Fruit fly (Drosophila melanogaster) whole organism, pupa: ENCODE data around the gene heca.

Experiments used
- CG10348 ChIP-seq: fragments of 200-800 bp; sonication (Bioruptor generic); IDR thresholded peaks from 2 replicates; pipeline ENCODE4 v1.3.6; 2022; ENCODE audit warnings: missing biosample characterization, missing genetic modification characterization
- CG12605 ChIP-seq: fragments of 200-800 bp; sonication (Bioruptor generic); IDR thresholded peaks from 2 replicates; pipeline ENCODE4 v1.3.6; 2022; ENCODE audit warnings: missing biosample characterization, missing genetic modification characterization
- CG13204 ChIP-seq: fragments of 200-800 bp; sonication (Bioruptor generic); optimal IDR thresholded peaks from 2 replicates; lab custom pipeline; 2018; ENCODE audit warnings: missing biosample characterization, mild to moderate bottlenecking, missing genetic modification characterization, moderate library complexity
- CG14655 ChIP-seq: fragments of 200-800 bp; sonication (Bioruptor generic); optimal IDR thresholded peaks from 3 replicates; lab custom pipeline; 2017; ENCODE audit warnings: mild to moderate bottlenecking, missing biosample characterization, missing genetic modification reagents, missing genetic modification characterization
- CG15710 ChIP-seq: fragments of 200-800 bp; sonication (Bioruptor generic); optimal IDR thresholded peaks from 2 replicates; lab custom pipeline; 2018; ENCODE audit warnings: missing biosample characterization, mild to moderate bottlenecking, missing genetic modification characterization, moderate library complexity
- CG17806 ChIP-seq: fragments of 200-800 bp; sonication (Bioruptor generic); optimal IDR thresholded peaks from 2 replicates; lab custom pipeline; 2018; ENCODE audit warnings: missing biosample characterization, mild to moderate bottlenecking, missing genetic modification characterization, moderate library complexity
- CG32121 ChIP-seq: fragments of 200-800 bp; sonication (Bioruptor generic); IDR thresholded peaks from 2 replicates; pipeline ENCODE4 v1.3.6; 2022; ENCODE audit warnings: missing biosample characterization, missing genetic modification characterization
- CG34367 ChIP-seq: fragments of 200-800 bp; sonication (Bioruptor generic); optimal IDR thresholded peaks from 2 replicates; lab custom pipeline; 2018; ENCODE audit warnings: missing biosample characterization, mild to moderate bottlenecking, missing genetic modification characterization
- CG4496 ChIP-seq: fragments of 200-800 bp; sonication (Bioruptor generic); IDR thresholded peaks from 3 replicates; pipeline ENCODE4 v1.3.6; 2022; ENCODE audit warnings: missing biosample characterization, missing genetic modification characterization
- CG8159 ChIP-seq: fragments of 200-800 bp; sonication (Bioruptor generic); optimal IDR thresholded peaks from 3 replicates; lab custom pipeline; 2018; ENCODE audit warnings: missing biosample characterization, mild to moderate bottlenecking, missing genetic modification characterization, moderate library complexity
- CG8301 ChIP-seq: fragments of 200-800 bp; sonication (Bioruptor generic); optimal IDR thresholded peaks from 2 replicates; lab custom pipeline; 2018; ENCODE audit warnings: missing biosample characterization, mild to moderate bottlenecking, missing genetic modification characterization
- CG9948 ChIP-seq: fragments of 200-800 bp; sonication (Bioruptor generic); optimal IDR thresholded peaks from 2 replicates; lab custom pipeline; 2018; ENCODE audit warnings: missing biosample characterization, mild to moderate bottlenecking, missing genetic modification characterization, moderate library complexity
- D1 ChIP-seq: fragments of 200-800 bp; sonication (Bioruptor generic); optimal IDR thresholded peaks from 2 replicates; lab custom pipeline; 2018; ENCODE audit warnings: missing biosample characterization, mild to moderate bottlenecking, missing genetic modification characterization, moderate library complexity
- EcR ChIP-seq: fragments of 200-800 bp; sonication (Bioruptor generic); optimal IDR thresholded peaks from 3 replicates; lab custom pipeline; 2019; ENCODE audit warnings: missing biosample characterization, missing genetic modification characterization, mild to moderate bottlenecking, moderate library complexity, missing genetic modification reagents
- Ets98B ChIP-seq: fragments of 200-800 bp; sonication (Bioruptor generic); IDR thresholded peaks from 2 replicates; pipeline ENCODE4 v1.3.6; 2022; ENCODE audit warnings: missing biosample characterization, missing genetic modification characterization
- Pif1A ChIP-seq: fragments of 200-800 bp; sonication (Bioruptor generic); optimal IDR thresholded peaks from 3 replicates; lab custom pipeline; 2016; ENCODE audit warnings: missing biosample characterization, missing genetic modification characterization
- Pif1B ChIP-seq: fragments of 200-800 bp; sonication (Bioruptor generic); optimal IDR thresholded peaks from 3 replicates; lab custom pipeline; 2016; ENCODE audit warnings: missing biosample characterization, missing genetic modification characterization
- Snoo ChIP-seq: fragments of 200-800 bp; sonication (Bioruptor generic); optimal IDR thresholded peaks from 3 replicates; lab custom pipeline; 2017; ENCODE audit warnings: missing biosample characterization, mild to moderate bottlenecking, missing genetic modification characterization, inconsistent platforms
- fd96Ca ChIP-seq: fragments of 200-800 bp; sonication (Bioruptor generic); IDR thresholded peaks from 3 replicates; pipeline ENCODE4 v1.3.6; 2022; ENCODE audit warnings: missing biosample characterization, missing genetic modification characterization
- gl ChIP-seq: fragments of 200-800 bp; sonication (Bioruptor generic); optimal IDR thresholded peaks from 2 replicates; lab custom pipeline; 2018; ENCODE audit warnings: missing biosample characterization, mild to moderate bottlenecking, missing genetic modification characterization
- rn ChIP-seq: fragments of 200-800 bp; sonication (Bioruptor generic); IDR thresholded peaks from 2 replicates; pipeline ENCODE4 v1.3.6; 2022; ENCODE audit warnings: missing biosample characterization, missing genetic modification characterization

heca gene

DNA sequence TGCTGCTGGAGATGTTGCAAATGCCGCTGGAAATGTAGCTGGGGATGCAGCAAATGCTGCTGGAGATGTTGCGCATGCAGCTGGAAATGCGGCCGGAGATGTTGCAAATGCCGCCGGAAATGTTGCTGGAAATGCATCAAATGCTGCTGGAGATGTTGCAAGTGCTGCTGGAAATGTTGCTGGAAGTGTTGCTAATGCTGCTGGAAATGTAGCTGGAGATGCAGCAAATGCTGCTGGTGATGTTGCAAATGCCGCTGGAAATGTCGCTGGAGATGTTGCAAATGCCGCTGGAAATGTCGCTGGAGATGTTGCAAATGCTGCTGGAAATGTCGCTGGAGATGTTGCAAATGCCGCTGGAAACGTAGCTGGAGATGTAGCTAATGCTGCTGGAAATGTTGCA is 25.4 kb upstream of the heca start:
- no peak for TF ChIP-seq CG34367 (tag; lab: Kevin White, UChicago)
- no peak for TF ChIP-seq Snoo (tag; lab: Kevin White, UChicago)
- TF ChIP-seq EcR (GFP tag; lab: Kevin White, UChicago), result no peak
- no peak for TF ChIP-seq CG9948
- TF ChIP-seq CG13204, result no peak
- no peak for TF ChIP-seq D1 (tag; lab: Kevin White, UChicago)
- no peak for TF ChIP-seq CG14655 (GFP tag; lab: Kevin White, UChicago)
- TF ChIP-seq fd96Ca (GFP tag; lab: Robert Waterston, UW), result no peak
- no peak for TF ChIP-seq CG8159 (tag; lab: Kevin White, UChicago)
- TF ChIP-seq CG4496 (GFP tag; lab: Robert Waterston, UW), result no peak
- no peak for TF ChIP-seq CG17806 (tag; lab: Kevin White, UChicago)
- TF ChIP-seq CG32121 (GFP tag; lab: Robert Waterston, UW), result no peak

- TF ChIP-seq CG9948, result no peak
- TF ChIP-seq fd96Ca (GFP tag; lab: Robert Waterston, UW), result no peak
- TF ChIP-seq CG10348 (GFP tag; lab: Robert Waterston, UW), result no peak
- no peak for TF ChIP-seq Snoo (tag; lab: Kevin White, UChicago)
- TF ChIP-seq Ets98B (GFP tag; lab: Robert Waterston, UW), result no peak
- no peak for TF ChIP-seq CG34367 (tag; lab: Kevin White, UChicago)
- TF ChIP-seq Pif1A (GFP tag; lab: Kevin White, UChicago), result no peak
- TF ChIP-seq D1 (tag; lab: Kevin White, UChicago), result no peak
- TF ChIP-seq EcR (GFP tag; lab: Kevin White, UChicago), result no peak
- no peak for TF ChIP-seq CG8301 (tag; lab: Kevin White, UChicago)
- TF ChIP-seq CG8159 (tag; lab: Kevin White, UChicago), result no peak
- TF ChIP-seq CG32121 (GFP tag; lab: Robert Waterston, UW), result no peak
- TF ChIP-seq CG14655 (GFP tag; lab: Kevin White, UChicago), result no peak
- no peak for TF ChIP-seq CG12605 (GFP tag; lab: Robert Waterston, UW)
- TF ChIP-seq rn, result no peak
- no peak for TF ChIP-seq CG15710 (tag; lab: Kevin White, UChicago)
- no peak for TF ChIP-seq gl (tag; lab: Kevin White, UChicago)
- no peak for TF ChIP-seq Pif1B (GFP tag; lab: Kevin White, UChicago)
Measured at dm6 chr3R:30252882-30253281, 24.9 kb upstream of the heca start, which contains the start of gene CG18404. Gene CG18404 (plus strand): TSS chr3R:30253182.

dm6 chr3R:30255255-30256121 is 22.2 kb upstream of the heca start:
- peak; percentile 97 for TF ChIP-seq CG4496 (GFP tag; lab: Robert Waterston, UW)
- peak; percentile 97 for TF ChIP-seq CG8159 (tag; lab: Kevin White, UChicago)
- TF ChIP-seq CG13204, result peak; percentile 94
- peak; percentile 92 for TF ChIP-seq CG8301 (tag; lab: Kevin White, UChicago)
- peak; percentile 84 for TF ChIP-seq rn
- peak; percentile 94 for TF ChIP-seq Snoo (tag; lab: Kevin White, UChicago)
- peak; percentile 97 for TF ChIP-seq CG34367 (tag; lab: Kevin White, UChicago)
- peak; percentile 90 for TF ChIP-seq Ets98B (GFP tag; lab: Robert Waterston, UW)
- TF ChIP-seq CG14655 (GFP tag; lab: Kevin White, UChicago), result peak; percentile 95
- TF ChIP-seq CG32121 (GFP tag; lab: Robert Waterston, UW), result peak; percentile 90
- TF ChIP-seq fd96Ca (GFP tag; lab: Robert Waterston, UW), result peak; percentile 96
- TF ChIP-seq CG12605 (GFP tag; lab: Robert Waterston, UW), result peak; percentile 97
- TF ChIP-seq Pif1A (GFP tag; lab: Kevin White, UChicago), result peak; percentile 95
- peak; percentile 91 for TF ChIP-seq D1 (tag; lab: Kevin White, UChicago)
- peak; percentile 73 for TF ChIP-seq EcR (GFP tag; lab: Kevin White, UChicago)
- peak; percentile 96 for TF ChIP-seq gl (tag; lab: Kevin White, UChicago)
- peak; percentile 97 for TF ChIP-seq CG9948
- TF ChIP-seq CG15710 (tag; lab: Kevin White, UChicago), result peak; percentile 97
- peak; percentile 97 for TF ChIP-seq CG17806 (tag; lab: Kevin White, UChicago)
- TF ChIP-seq Pif1B (GFP tag; lab: Kevin White, UChicago), result peak; percentile 98
- peak; percentile 46; the same call in 1 of the 2 replicates for TF ChIP-seq CG10348 (GFP tag; lab: Robert Waterston, UW)

dm6 chr3R:30256233-30256632 is 21.5 kb upstream of the heca start:
- TF ChIP-seq rn, result no peak
- peak; percentile 27 for TF ChIP-seq CG14655 (GFP tag; lab: Kevin White, UChicago)
- TF ChIP-seq CG32121 (GFP tag; lab: Robert Waterston, UW), result 0 out of 2 replicates have a peak, but pooled peaks have one; percentile 30
- TF ChIP-seq CG12605 (GFP tag; lab: Robert Waterston, UW), result 0 out of 2 replicates have a peak, but pooled peaks have one; percentile 23
- TF ChIP-seq CG15710 (tag; lab: Kevin White, UChicago), result peak; percentile 67
- peak; percentile 61 for TF ChIP-seq CG17806 (tag; lab: Kevin White, UChicago)
- TF ChIP-seq CG8301 (tag; lab: Kevin White, UChicago), result no peak
- no peak for TF ChIP-seq CG10348 (GFP tag; lab: Robert Waterston, UW)
- peak; percentile 51 for TF ChIP-seq CG34367 (tag; lab: Kevin White, UChicago)
- no peak for TF ChIP-seq EcR (GFP tag; lab: Kevin White, UChicago)
- peak; percentile 17 for TF ChIP-seq D1 (tag; lab: Kevin White, UChicago)
- TF ChIP-seq fd96Ca (GFP tag; lab: Robert Waterston, UW), result no peak
- TF ChIP-seq Snoo (tag; lab: Kevin White, UChicago), result peak; percentile 45
- TF ChIP-seq CG8159 (tag; lab: Kevin White, UChicago), result peak; percentile 75
- TF ChIP-seq CG9948, result peak; percentile 66
- peak; percentile 22 for TF ChIP-seq Pif1A (GFP tag; lab: Kevin White, UChicago)
- no peak for TF ChIP-seq gl (tag; lab: Kevin White, UChicago)
- TF ChIP-seq Pif1B (GFP tag; lab: Kevin White, UChicago), result no peak
- no peak; the same call in 1 of the 2 replicates for TF ChIP-seq Ets98B (GFP tag; lab: Robert Waterston, UW)
- TF ChIP-seq CG13204, result no peak
- TF ChIP-seq CG4496 (GFP tag; lab: Robert Waterston, UW), result peak; percentile 48; the same call in 1 of the 3 replicates
- TF ChIP-seq, all 21 proteins: peak for 12
